Worm (Caenorhabditis elegans) whole organism, L1 larva: Measurements from ENCODE around the gene cah-3.
"Not testable (repeated sequence)": the region's sequence is repeated elsewhere in the genome, so short reads cannot be mapped to it uniquely, and the experiment has no call there.

Source experiments
- jun-1 ChIP-seq: fragments of 150-350 bp; optimal IDR thresholded peaks from 2 replicates; lab custom pipeline; 2014; ENCODE audit warnings: missing biosample characterization, missing genetic modification reagents, missing genetic modification characterization
- mep-1 ChIP-seq: fragments of 150-350 bp; optimal IDR thresholded peaks from 2 replicates; lab custom pipeline; 2014; ENCODE audit warnings: missing biosample characterization, missing genetic modification characterization
- snpc-4 ChIP-seq: fragments of 150-350 bp; optimal IDR thresholded peaks from 2 replicates; lab custom pipeline; 2014; ENCODE audit warnings: missing biosample characterization, missing genetic modification characterization
- tlp-1 ChIP-seq: fragments of 150-350 bp; optimal IDR thresholded peaks from 2 replicates; lab custom pipeline; 2014; ENCODE audit warnings: missing biosample characterization, missing genetic modification characterization

- TF ChIP-seq snpc-4 (tag; lab: Kevin White, UChicago); tlp-1; mep-1 (tag; lab: Kevin White, UChicago); jun-1 (tag; lab: Kevin White, UChicago): not testable (repeated sequence)
These were observed 35.6 kb upstream of the cah-3 start, which contains the start of gene F38E9.4 for ce11 chrX:16451642-16452041.
